Fruit fly (Drosophila melanogaster): ENCODE results near the gene CG43219.

The CG43219 gene

DNA sequence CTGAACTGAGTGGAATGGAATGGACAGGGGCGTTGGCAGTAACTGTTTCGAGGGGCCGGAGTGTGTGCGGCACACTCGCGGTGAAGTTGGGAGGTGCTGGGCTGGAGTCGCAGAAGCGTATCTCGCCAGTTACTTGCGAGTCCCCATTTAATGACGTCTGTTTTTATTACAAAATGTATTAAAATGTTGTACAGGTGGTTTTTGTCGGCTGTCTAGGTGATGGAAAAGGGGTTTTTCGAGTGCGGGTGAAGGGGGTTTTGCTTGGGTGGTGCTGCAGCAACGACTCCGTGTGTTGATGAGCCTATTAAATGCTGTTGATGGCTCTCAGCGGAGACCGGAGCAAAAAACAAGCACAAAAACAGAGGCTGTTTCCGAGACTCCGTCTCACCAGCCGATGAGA lies 31.2 kb downstream of the CG43219 start (continued):
- TF ChIP-seq CG8089 (GFP tag; optimal IDR thresholded peaks at IDR 0.05) (no peak), GATAe (GFP tag; conservative IDR thresholded peaks at IDR 0.05) (no peak), CG6689 (GFP tag; IDR thresholded peaks at IDR 0.05) (peak; percentile 48), Tbp (GFP tag; optimal IDR thresholded peaks at IDR 0.05) (no peak), Oaz (GFP tag; IDR thresholded peaks at IDR 0.05) (no peak), vvl (GFP tag; IDR thresholded peaks at IDR 0.05) (0 out of 2 replicates have a peak, but pooled peaks have one; percentile 15), Med (GFP tag) (peak; percentile 84), NC2α (GFP tag; optimal IDR thresholded peaks at IDR 0.05) (no peak), CG11093 (GFP tag; IDR thresholded peaks at IDR 0.05) (no peak), CG15073 (GFP tag; optimal IDR thresholded peaks at IDR 0.05) (no peak), sens (GFP tag) (peak; percentile 73), CG2120 (GFP tag; optimal IDR thresholded peaks at IDR 0.05) (peak; percentile 36), Xbp1 (GFP tag; optimal IDR thresholded peaks at IDR 0.05) (peak; percentile 13), Sox102F (GFP tag; optimal IDR thresholded peaks at IDR 0.05) (peak; percentile 36), CG14014 (GFP tag; IDR thresholded peaks at IDR 0.05) (0 out of 2 replicates have a peak, but pooled peaks have one; percentile 20), Mrtf (GFP tag; IDR thresholded peaks at IDR 0.05) (0 out of 3 replicates have a peak, but pooled peaks have one; percentile 49), CG4820 (GFP tag; optimal IDR thresholded peaks at IDR 0.05) (peak; percentile 7), so (GFP tag; IDR thresholded peaks at IDR 0.05) (peak; percentile 44; the same call in 1 of the 3 replicates), BEAF-32 (GFP tag; optimal IDR thresholded peaks at IDR 0.05) (no peak), Blimp-1 (GFP tag; optimal IDR thresholded peaks at IDR 0.05) (peak; percentile 24), btn (GFP tag; optimal IDR thresholded peaks at IDR 0.05) (no peak), NfI (GFP tag; optimal IDR thresholded peaks at IDR 0.05) (peak; percentile 1), Rx (GFP tag; IDR thresholded peaks at IDR 0.05) (no peak), CG5953 (GFP tag; IDR thresholded peaks at IDR 0.05) (0 out of 2 replicates have a peak, but pooled peaks have one; percentile 13), oc (tag; optimal IDR thresholded peaks at IDR 0.05) (no peak), CG16863 (GFP tag; optimal IDR thresholded peaks at IDR 0.05) (peak; percentile 17), gce (GFP tag; IDR thresholded peaks at IDR 0.05) (no peak), TFAM (GFP tag; optimal IDR thresholded peaks at IDR 0.05) (no peak), CG15269 (tag; optimal IDR thresholded peaks at IDR 0.05) (peak; percentile 52), CG11695 (GFP tag; IDR thresholded peaks at IDR 0.05) (0 out of 3 replicates have a peak, but pooled peaks have one; percentile 45), CG42726 (GFP tag; IDR thresholded peaks at IDR 0.05; ENCODE audit: partially characterized antibody) (no peak), Sry-β (GFP tag; optimal IDR thresholded peaks at IDR 0.05) (no peak), CG2199 (GFP tag; IDR thresholded peaks at IDR 0.05) (no peak), CG34224 (GFP tag; IDR thresholded peaks at IDR 0.05; ENCODE audit: partially characterized antibody) (no peak), gem (tag; optimal IDR thresholded peaks at IDR 0.05) (peak; percentile 27), CG6654 (GFP tag; optimal IDR thresholded peaks at IDR 0.05) (no peak), lov (optimal IDR thresholded peaks at IDR 0.05) (no peak), lov (GFP tag; IDR thresholded peaks at IDR 0.05) (no peak), Stat92E (GFP tag; optimal IDR thresholded peaks at IDR 0.05) (no peak), CG4424 (GFP tag; optimal IDR thresholded peaks at IDR 0.05) (no peak), cato (GFP tag; optimal IDR thresholded peaks at IDR 0.05; ENCODE audit: borderline replicate concordance) (no peak), CG13624 (GFP tag; optimal IDR thresholded peaks at IDR 0.05) (no peak), sqz (GFP tag; optimal IDR thresholded peaks at IDR 0.05) (no peak), Pdp1 (GFP tag; optimal IDR thresholded peaks at IDR 0.05) (no peak), Atf-2 (GFP tag; optimal IDR thresholded peaks at IDR 0.05) (no peak), CG6254 (GFP tag; optimal IDR thresholded peaks at IDR 0.05) (no peak), Ptx1 (GFP tag; IDR thresholded peaks at IDR 0.05) (peak; percentile 50), pb (GFP tag; optimal IDR thresholded peaks at IDR 0.05) (no peak), Ssrp (tag; optimal IDR thresholded peaks at IDR 0.05) (no peak), esg (GFP tag; conservative IDR thresholded peaks at IDR 0.05) (0 out of 2 replicates have a peak, but pooled peaks have one; percentile 29), Optix (GFP tag; IDR thresholded peaks at IDR 0.05) (peak; percentile 54; the same call in 1 of the 3 replicates)

Data from whole organism, embryonic.